Worm (Caenorhabditis elegans) whole organism, L2 larva: Measurements from ENCODE around the gene pld-1.

Experiments
- aly-2 ChIP-seq: fragments of 150-350 bp; optimal IDR thresholded peaks from 2 replicates; lab custom pipeline; 2014; ENCODE audit warnings: missing biosample characterization, missing genetic modification characterization
- ama-1 ChIP-seq: fragments of 150-350 bp; optimal IDR thresholded peaks from 2 replicates; lab custom pipeline; 2018; ENCODE audit warnings: inconsistent platforms
- blmp-1 ChIP-seq: sonication (generic microtip); optimal IDR thresholded peaks from 2 replicates; lab custom pipeline; 2017; ENCODE audit warnings: missing genetic modification characterization, mild to moderate bottlenecking, missing compliant biosample characterization, antibody characterized with exemption, moderate library complexity; ENCODE audit not compliant: insufficient read depth
- egl-27 ChIP-seq: sonication (generic microtip); optimal IDR thresholded peaks from 3 replicates; lab custom pipeline; 2017; ENCODE audit warnings: missing biosample characterization, missing genetic modification reagents, missing genetic modification characterization
- elt-1 ChIP-seq: fragments of 150-350 bp; optimal IDR thresholded peaks from 2 replicates; lab custom pipeline; 2014; ENCODE audit warnings: missing biosample characterization, missing genetic modification characterization
- lin-39 ChIP-seq: fragments of 150-350 bp; optimal IDR thresholded peaks from 2 replicates; lab custom pipeline; 2014; ENCODE audit warnings: missing biosample characterization, missing genetic modification reagents, missing genetic modification characterization
- nhr-12 ChIP-seq: fragments of 150-350 bp; optimal IDR thresholded peaks from 2 replicates; lab custom pipeline; 2014; ENCODE audit warnings: missing biosample characterization, missing genetic modification characterization
- skn-1 ChIP-seq: sonication (generic microtip); optimal IDR thresholded peaks from 2 replicates; lab custom pipeline; 2017; ENCODE audit warnings: missing biosample characterization, missing genetic modification characterization
- sma-3 ChIP-seq: sonication (generic microtip); optimal IDR thresholded peaks from 2 replicates; lab custom pipeline; 2016; ENCODE audit warnings: missing genetic modification reagents, missing genetic modification characterization, missing compliant biosample characterization
- unc-39 ChIP-seq: fragments of 150-350 bp; optimal IDR thresholded peaks from 2 replicates; lab custom pipeline; 2014; ENCODE audit warnings: missing biosample characterization, missing genetic modification characterization
- ztf-11 ChIP-seq: sonication (generic microtip); optimal IDR thresholded peaks from 2 replicates; lab custom pipeline; 2017; ENCODE audit warnings: missing biosample characterization, missing genetic modification characterization

ce11 chrII:5040631-5041156, 50.8 kb downstream of the pld-1 start, which contains the start of gene F33G12.7:
- no peak for TF ChIP-seq ama-1 (lab: Kevin White, UChicago)
- TF ChIP-seq aly-2, result no peak
- TF ChIP-seq nhr-12 (tag; lab: Kevin White, UChicago), result no peak
- no peak for TF ChIP-seq blmp-1 (tag; lab: Kevin White, UChicago)
- no peak for TF ChIP-seq elt-1 (tag; lab: Kevin White, UChicago)
- TF ChIP-seq egl-27, result no peak
- no peak for TF ChIP-seq unc-39 (tag; lab: Kevin White, UChicago)
- no peak for TF ChIP-seq skn-1 (tag; lab: Kevin White, UChicago)
- no peak for TF ChIP-seq sma-3 (GFP tag; lab: Kevin White, UChicago)
- TF ChIP-seq ztf-11, result no peak
- TF ChIP-seq lin-39 (tag; lab: Kevin White, UChicago), result no peak
